Fruit fly (Drosophila melanogaster) Kc167 (cell line): Measurements from ENCODE around the gene ng1.

Experiments used
- Myc ChIP-seq: fragments of >200 bp; optimal IDR thresholded peaks from 2 replicates; lab custom pipeline; 2017; ENCODE audit warnings: missing external identifiers
- Sin3A ChIP-seq: fragments of >200 bp; optimal IDR thresholded peaks from 2 replicates; lab custom pipeline; 2018; ENCODE audit warnings: missing external identifiers
- h ChIP-seq: fragments of >200 bp; optimal IDR thresholded peaks from 3 replicates; lab custom pipeline; 2018; ENCODE audit warnings: missing external identifiers
- insv ChIP-seq: fragments of >200 bp; optimal IDR thresholded peaks from 3 replicates; lab custom pipeline; 2018; ENCODE audit warnings: missing external identifiers
- psq ChIP-seq: fragments of >200 bp; optimal IDR thresholded peaks from 2 replicates; lab custom pipeline; 2017; ENCODE audit warnings: missing external identifiers
- ttk ChIP-seq: sonication (Bioruptor generic); optimal IDR thresholded peaks from 2 replicates; lab custom pipeline; 2017; ENCODE audit warnings: missing external identifiers

DNA sequence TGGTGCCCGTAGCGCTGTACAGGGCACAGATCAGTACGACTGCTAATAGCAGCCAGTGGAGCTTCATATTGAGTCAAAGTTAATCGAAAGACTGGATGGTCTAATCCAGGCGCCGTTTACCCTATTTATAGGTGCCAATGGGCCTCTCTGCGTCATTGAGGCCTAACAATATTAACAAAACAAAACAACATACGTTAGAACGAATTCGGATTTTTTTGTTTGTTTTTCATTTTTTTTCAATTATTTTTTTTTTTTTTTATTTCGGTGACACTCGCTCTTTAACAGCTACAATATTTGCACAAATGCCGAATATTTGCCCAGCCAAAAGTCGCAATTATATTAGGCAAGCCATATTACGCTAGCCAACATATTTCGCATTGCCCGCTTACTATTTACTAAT is 5.6 kb upstream of the ng1 start, which contains the start of gene CG14265:
- no peak for TF ChIP-seq insv (lab: Kevin White, UChicago)
- TF ChIP-seq h: no peak
- TF ChIP-seq ttk: no peak
- TF ChIP-seq Myc (lab: Kevin White, UChicago): no peak
- TF ChIP-seq Sin3A: no peak
- no peak for TF ChIP-seq psq (lab: Kevin White, UChicago)
